Worm (Caenorhabditis elegans) whole organism, midembryonic: ENCODE results near the gene clec-207.

Experiments
- T22C8.4 ChIP-seq: fragments of 200-800 bp; sonication (Bioruptor generic); IDR thresholded peaks from 2 replicates; pipeline ENCODE4 v1.3.6; 2022; ENCODE audit warnings: missing genetic modification characterization, missing compliant biosample characterization
- cog-1 ChIP-seq: sonication (generic microtip); optimal IDR thresholded peaks from 2 replicates; lab custom pipeline; 2016; ENCODE audit warnings: missing genetic modification characterization, missing compliant biosample characterization
- flt-1 ChIP-seq: fragments of 200-800 bp; sonication (Bioruptor generic); IDR thresholded peaks from 2 replicates; pipeline ENCODE4 v1.3.6; 2022; ENCODE audit warnings: missing genetic modification characterization, missing compliant biosample characterization
- klf-2 ChIP-seq: fragments of 200-800 bp; sonication (Bioruptor generic); conservative IDR thresholded peaks from 2 replicates; pipeline ENCODE4 v1.3.6; 2022; ENCODE audit warnings: missing genetic modification reagents, missing genetic modification characterization, missing compliant biosample characterization
- med-1 ChIP-seq: sonication (generic microtip); optimal IDR thresholded peaks from 2 replicates; lab custom pipeline; 2017; ENCODE audit warnings: missing genetic modification characterization, mild to moderate bottlenecking, missing compliant biosample characterization, antibody characterized with exemption, missing genetic modification reagents; ENCODE audit not compliant: insufficient read depth
- ref-1 ChIP-seq: fragments of 200-800 bp; sonication (Bioruptor generic); conservative IDR thresholded peaks from 2 replicates; pipeline ENCODE4 v1.3.6; 2022; ENCODE audit warnings: missing genetic modification reagents, missing genetic modification characterization, missing compliant biosample characterization
- tab-1 ChIP-seq: fragments of 200-800 bp; sonication (Bioruptor generic); IDR thresholded peaks from 2 replicates; pipeline ENCODE4 v1.3.6; 2022; ENCODE audit warnings: missing genetic modification characterization, missing compliant biosample characterization
- ztf-23 ChIP-seq: fragments of 200-800 bp; sonication (Bioruptor generic); IDR thresholded peaks from 2 replicates; pipeline ENCODE4 v1.3.6; 2022; ENCODE audit warnings: missing genetic modification reagents, missing genetic modification characterization, missing compliant biosample characterization
- ztf-29 ChIP-seq: fragments of 200-800 bp; sonication (Bioruptor generic); IDR thresholded peaks from 2 replicates; pipeline ENCODE4 v1.3.6; 2022; ENCODE audit warnings: missing genetic modification reagents, missing genetic modification characterization, missing compliant biosample characterization

Gene clec-207

DNA sequence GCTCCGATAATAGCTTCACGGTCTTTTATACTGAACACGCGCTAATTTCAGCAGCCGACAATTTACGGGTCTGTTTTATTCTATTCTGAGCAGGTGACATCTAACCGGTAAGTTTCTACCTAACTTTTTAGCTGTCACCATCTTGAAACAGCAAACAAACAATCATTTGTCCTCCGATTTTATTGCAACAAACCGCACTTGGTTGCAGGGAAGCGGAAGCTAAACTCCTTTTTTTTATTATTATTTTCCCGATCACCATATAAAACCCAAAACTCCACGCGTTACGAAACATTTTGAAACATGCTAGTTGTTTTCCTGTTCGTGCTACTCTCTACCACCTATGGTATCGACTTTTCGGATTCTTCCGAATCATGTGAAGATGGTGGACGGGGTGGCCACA lies 1.8 kb downstream of the clec-207 start, which contains the start of gene clec-208:
Gene clec-208, plus strand, starts transcription at position 301 of the 400 bp plus-strand sequence.
- no peak for TF ChIP-seq ztf-29 (GFP tag; lab: Robert Waterston, UW)
- no peak for TF ChIP-seq ztf-23 (GFP tag; lab: Robert Waterston, UW)
- TF ChIP-seq cog-1, result no peak
- TF ChIP-seq klf-2, result no peak
- no peak for TF ChIP-seq flt-1 (GFP tag; lab: Robert Waterston, UW)
- no peak for TF ChIP-seq med-1
- TF ChIP-seq T22C8.4 (GFP tag; lab: Robert Waterston, UW), result no peak
- no peak for TF ChIP-seq ref-1 (GFP tag; lab: Robert Waterston, UW)

ce11 chrV:2099040-2099439 lies 3.2 kb downstream of the clec-207 start, which contains the start of gene F36F12.7:
Gene F36F12.7 (plus strand): TSS chrV:2099340.
- TF ChIP-seq klf-2 (no peak), flt-1 (GFP tag; lab: Robert Waterston, UW) (no peak)

- no peak for TF ChIP-seq flt-1 (GFP tag; lab: Robert Waterston, UW)
- no peak for TF ChIP-seq cog-1
- no peak for TF ChIP-seq tab-1 (GFP tag; lab: Robert Waterston, UW)
- no peak for TF ChIP-seq med-1
- TF ChIP-seq T22C8.4 (GFP tag; lab: Robert Waterston, UW), result no peak
- no peak for TF ChIP-seq ref-1 (GFP tag; lab: Robert Waterston, UW)
- TF ChIP-seq ztf-29 (GFP tag; lab: Robert Waterston, UW), result no peak
- no peak for TF ChIP-seq klf-2
Measured at ce11 chrV:2103118-2103517, 7.2 kb downstream of the clec-207 start, which contains the start of gene F36F12.1. Gene F36F12.1 (minus strand): TSS chrV:2103218.

ce11 chrV:2105976-2106375 lies 10.1 kb downstream of the clec-207 start, which contains the start of gene F22F7.4:
Gene F22F7.4 (minus strand): TSS chrV:2106076.
- TF ChIP-seq ref-1 (GFP tag; lab: Robert Waterston, UW) (no peak), med-1 (no peak), tab-1 (GFP tag; lab: Robert Waterston, UW) (no peak), cog-1 (no peak), ztf-29 (GFP tag; lab: Robert Waterston, UW) (no peak), klf-2 (no peak), T22C8.4 (GFP tag; lab: Robert Waterston, UW) (no peak), flt-1 (GFP tag; lab: Robert Waterston, UW) (no peak), ztf-23 (GFP tag; lab: Robert Waterston, UW) (no peak)

DNA sequence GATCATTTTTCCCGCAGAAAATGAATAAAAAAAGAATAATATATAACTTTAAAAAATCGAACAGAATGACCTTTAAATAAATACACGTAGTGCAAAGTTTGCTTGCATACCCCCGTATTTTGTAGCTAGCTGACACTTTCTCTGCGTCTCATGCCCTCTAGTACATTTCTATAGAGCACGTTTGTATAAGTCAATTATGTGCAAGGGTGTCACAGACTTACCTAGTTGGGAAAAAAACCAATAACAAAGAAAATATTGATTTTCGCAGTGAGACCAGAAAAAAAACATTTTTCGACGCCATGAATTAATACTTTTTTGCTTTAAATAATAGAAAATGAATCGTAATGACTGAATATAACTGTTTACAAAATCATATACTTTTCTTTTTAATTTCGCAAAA lies 13.4 kb downstream of the clec-207 start, which contains the start of gene ckb-4:
Gene ckb-4, minus strand, starts transcription at position 140 of the 400 bp plus-strand sequence.
- no peak for TF ChIP-seq tab-1 (GFP tag; lab: Robert Waterston, UW)

- no peak for TF ChIP-seq med-1
- no peak for TF ChIP-seq T22C8.4 (GFP tag; lab: Robert Waterston, UW)
Measured at ce11 chrV:2110368-2110767, 14.5 kb downstream of the clec-207 start, which contains the start of gene F22F7.3. Gene F22F7.3 (plus strand): TSS chrV:2110668.

DNA sequence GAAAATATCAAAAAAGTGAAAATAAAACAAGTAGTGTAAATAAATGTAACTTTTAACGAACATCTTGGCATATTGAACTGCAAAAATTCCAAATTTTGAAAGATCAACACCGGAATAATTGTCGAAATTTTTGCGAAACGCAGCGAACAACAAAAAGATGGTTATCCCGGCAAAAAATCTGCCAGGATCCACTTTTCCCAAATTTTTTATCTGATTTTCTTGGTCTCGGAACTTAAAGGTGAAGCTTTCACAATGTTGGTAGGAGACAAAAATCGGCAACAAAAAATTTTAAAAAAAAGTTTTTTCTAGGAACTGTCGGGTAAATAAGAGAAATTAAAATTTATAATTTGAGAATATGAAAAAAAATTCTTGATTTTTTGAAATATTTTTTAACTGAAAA lies 22.7 kb downstream of the clec-207 start, which contains the start of gene bgnt-1.2:
Gene bgnt-1.2, minus strand, starts transcription at position 101 of the 400 bp plus-strand sequence.
- no peak for TF ChIP-seq cog-1
- TF ChIP-seq ztf-29 (GFP tag; lab: Robert Waterston, UW), result no peak
- no peak for TF ChIP-seq tab-1 (GFP tag; lab: Robert Waterston, UW)
- no peak for TF ChIP-seq T22C8.4 (GFP tag; lab: Robert Waterston, UW)
- TF ChIP-seq ref-1 (GFP tag; lab: Robert Waterston, UW), result no peak
- no peak for TF ChIP-seq med-1
- no peak for TF ChIP-seq flt-1 (GFP tag; lab: Robert Waterston, UW)
- TF ChIP-seq klf-2, result no peak
- TF ChIP-seq ztf-23 (GFP tag; lab: Robert Waterston, UW), result no peak

- TF ChIP-seq flt-1 (GFP tag; lab: Robert Waterston, UW) (no peak), T22C8.4 (GFP tag; lab: Robert Waterston, UW) (no peak), ztf-23 (GFP tag; lab: Robert Waterston, UW) (no peak), cog-1 (no peak), ztf-29 (GFP tag; lab: Robert Waterston, UW) (no peak), med-1 (no peak), ref-1 (GFP tag; lab: Robert Waterston, UW) (no peak), tab-1 (GFP tag; lab: Robert Waterston, UW) (no peak), klf-2 (no peak)
Measured at ce11 chrV:2119529-2119928, 23.7 kb downstream of the clec-207 start, which contains the start of gene F22F7.11. Gene F22F7.11 (plus strand): TSS chrV:2119829.

DNA sequence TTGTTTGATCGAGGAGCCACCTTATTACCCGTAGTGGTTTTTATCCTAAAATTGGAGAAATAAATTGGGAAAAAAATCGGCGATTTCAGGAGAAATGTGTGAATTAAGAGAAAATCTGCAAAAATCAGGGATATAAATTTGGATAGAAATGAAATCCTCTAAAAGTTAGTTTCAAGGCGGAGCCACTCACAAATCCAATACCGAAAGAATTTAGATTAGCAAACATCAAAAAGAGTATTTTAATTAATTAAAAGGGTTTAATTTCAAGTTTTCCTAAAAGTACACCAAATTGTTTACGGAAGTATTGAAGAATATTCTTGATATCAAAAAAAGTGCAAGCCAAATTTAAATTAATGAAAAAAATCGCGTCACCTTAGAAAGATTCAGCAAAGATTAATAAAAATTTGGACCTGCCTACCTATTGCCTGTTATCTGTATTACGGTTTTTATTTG lies 26.1 kb downstream of the clec-207 start, which contains the start of gene F22F7.8:
Gene F22F7.8, minus strand, starts transcription at position 51 of the 453 bp plus-strand sequence.
- no peak for TF ChIP-seq ztf-29 (GFP tag; lab: Robert Waterston, UW)
- no peak for TF ChIP-seq T22C8.4 (GFP tag; lab: Robert Waterston, UW)
- no peak for TF ChIP-seq ref-1 (GFP tag; lab: Robert Waterston, UW)
- TF ChIP-seq med-1, result no peak
- no peak for TF ChIP-seq tab-1 (GFP tag; lab: Robert Waterston, UW)
- TF ChIP-seq flt-1 (GFP tag; lab: Robert Waterston, UW), result no peak
- no peak for TF ChIP-seq cog-1
- TF ChIP-seq ztf-23 (GFP tag; lab: Robert Waterston, UW), result no peak
- no peak for TF ChIP-seq klf-2

DNA sequence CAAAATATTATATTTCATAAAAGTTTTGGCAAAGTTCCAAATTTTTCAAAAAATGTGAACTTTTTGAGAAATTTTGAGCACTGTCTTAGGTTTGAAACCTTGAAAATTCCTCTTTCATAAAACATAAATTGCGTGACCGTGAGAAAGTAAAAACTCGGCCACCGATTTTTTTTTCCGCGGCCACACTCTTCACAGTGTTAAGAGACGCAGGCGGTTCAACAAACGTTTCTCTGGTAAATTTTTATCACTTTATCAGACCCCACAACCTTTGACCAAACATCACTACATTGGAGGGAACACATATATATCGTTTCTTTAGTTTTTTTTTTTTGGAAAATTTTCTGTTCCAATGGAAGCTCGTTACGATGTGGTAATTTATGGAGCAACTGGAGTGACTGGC lies 26.6 kb downstream of the clec-207 start, which contains the start of gene F22F7.2:
Gene F22F7.2, plus strand, starts transcription at position 266 of the 400 bp plus-strand sequence.
- no peak for TF ChIP-seq med-1
- TF ChIP-seq tab-1 (GFP tag; lab: Robert Waterston, UW), result no peak
- no peak for TF ChIP-seq T22C8.4 (GFP tag; lab: Robert Waterston, UW)
- no peak for TF ChIP-seq ztf-29 (GFP tag; lab: Robert Waterston, UW)
- TF ChIP-seq ztf-23 (GFP tag; lab: Robert Waterston, UW), result no peak
